Fruit fly (Drosophila melanogaster) Kc167 (cell line): ENCODE data around the gene ZnT77C.

Experiments
- h ChIP-seq: fragments of >200 bp; optimal IDR thresholded peaks from 3 replicates; lab custom pipeline; 2018; ENCODE audit warnings: missing external identifiers
- psq ChIP-seq: fragments of >200 bp; optimal IDR thresholded peaks from 2 replicates; lab custom pipeline; 2017; ENCODE audit warnings: missing external identifiers
- ttk ChIP-seq: sonication (Bioruptor generic); optimal IDR thresholded peaks from 2 replicates; lab custom pipeline; 2017; ENCODE audit warnings: missing external identifiers

DNA sequence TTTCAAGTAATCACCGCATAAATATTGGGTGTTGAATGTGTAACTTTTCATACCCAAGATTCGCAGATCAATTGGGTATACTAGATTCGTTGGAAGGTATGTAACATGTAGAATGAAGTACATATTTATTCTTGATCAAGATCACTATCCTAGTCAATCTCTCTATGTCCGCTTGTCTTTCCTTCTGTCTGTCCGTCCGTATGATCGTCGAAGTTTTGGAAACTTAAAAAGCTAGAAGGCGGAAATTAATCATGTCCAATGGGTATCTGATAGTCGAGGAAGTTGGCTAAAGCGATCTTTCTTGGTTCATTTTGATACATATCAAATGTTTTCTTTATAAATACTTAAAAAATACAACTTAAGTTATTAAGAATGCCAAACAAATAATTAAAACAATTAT is 7.1 kb downstream of the ZnT77C start:
- TF ChIP-seq psq (lab: Kevin White, UChicago) (no peak), h (lab: Kevin White, UChicago) (no peak), ttk (lab: Kevin White, UChicago) (no peak)
